Fruit fly (Drosophila melanogaster) whole organism, prepupa: ENCODE measurements around the gene CG31710.
A peak's percentile ranks its signal among the peaks of the same experiment; 100 is the strongest.

Experiments used
- CG11294 ChIP-seq: fragments of 200-800 bp; sonication (Bioruptor generic); IDR thresholded peaks from 2 replicates; pipeline ENCODE4 v1.3.6; 2022; ENCODE audit warnings: missing biosample characterization, missing genetic modification characterization
- CG11762 ChIP-seq: fragments of 200-800 bp; sonication (Bioruptor generic); optimal IDR thresholded peaks from 3 replicates; lab custom pipeline; 2016; ENCODE audit warnings: missing biosample characterization, missing genetic modification characterization; ENCODE audit not compliant: insufficient read depth
- CG16779 ChIP-seq: fragments of 200-800 bp; sonication (Bioruptor generic); optimal IDR thresholded peaks from 3 replicates; lab custom pipeline; 2017; ENCODE audit warnings: missing biosample characterization, mild to moderate bottlenecking, missing genetic modification characterization
- CG3032 ChIP-seq: fragments of 200-800 bp; optimal IDR thresholded peaks from 2 replicates; lab custom pipeline; 2019; ENCODE audit warnings: missing biosample characterization, mild to moderate bottlenecking, missing genetic modification characterization, moderate library complexity
- CG31627 ChIP-seq: fragments of 200-800 bp; sonication (Bioruptor generic); optimal IDR thresholded peaks from 3 replicates; lab custom pipeline; 2016; ENCODE audit warnings: missing biosample characterization, missing genetic modification characterization
- CG32006 ChIP-seq: fragments of 200-800 bp; sonication (Bioruptor generic); optimal IDR thresholded peaks from 3 replicates; lab custom pipeline; 2017; ENCODE audit warnings: missing biosample characterization, mild to moderate bottlenecking, missing genetic modification characterization
- CG6163 ChIP-seq: fragments of 200-800 bp; sonication (Bioruptor generic); IDR thresholded peaks from 3 replicates; pipeline ENCODE4 v1.3.6; 2022; ENCODE audit warnings: missing biosample characterization, missing genetic modification characterization
- CG6276 ChIP-seq: fragments of 200-800 bp; sonication (Bioruptor generic); optimal IDR thresholded peaks from 2 replicates; lab custom pipeline; 2017; ENCODE audit warnings: missing biosample characterization, mild to moderate bottlenecking, missing genetic modification characterization
- CG6792 ChIP-seq: fragments of 200-800 bp; sonication (Bioruptor generic); optimal IDR thresholded peaks from 3 replicates; lab custom pipeline; 2016; ENCODE audit warnings: missing biosample characterization, missing genetic modification characterization
- CG6808 ChIP-seq: fragments of 200-800 bp; sonication (Bioruptor generic); optimal IDR thresholded peaks from 3 replicates; lab custom pipeline; 2017; ENCODE audit warnings: missing biosample characterization, missing genetic modification characterization, mild to moderate bottlenecking, moderate library complexity, missing genetic modification reagents
- CG7368 ChIP-seq: fragments of 200-800 bp; sonication (Bioruptor generic); optimal IDR thresholded peaks from 3 replicates; lab custom pipeline; 2016; ENCODE audit warnings: missing biosample characterization, missing genetic modification characterization
- CG8119 ChIP-seq: fragments of 200-800 bp; sonication (Bioruptor generic); IDR thresholded peaks from 3 replicates; pipeline ENCODE4 v1.3.6; 2022; ENCODE audit warnings: missing biosample characterization, missing genetic modification characterization
- CG8319 ChIP-seq: fragments of 200-800 bp; sonication (Bioruptor generic); optimal IDR thresholded peaks from 3 replicates; lab custom pipeline; 2016; ENCODE audit warnings: missing biosample characterization, missing genetic modification characterization
- CG8632 ChIP-seq: fragments of 200-800 bp; sonication (Bioruptor generic); optimal IDR thresholded peaks from 3 replicates; lab custom pipeline; 2016; ENCODE audit warnings: missing biosample characterization, missing genetic modification characterization
- Eip78C ChIP-seq: fragments of 200-800 bp; sonication (Bioruptor generic); peaks from one replicate; lab custom pipeline; 2016; ENCODE audit warnings: missing biosample characterization, missing genetic modification characterization
- Ets21C ChIP-seq: fragments of 200-800 bp; sonication (Bioruptor generic); optimal IDR thresholded peaks from 3 replicates; lab custom pipeline; 2016; ENCODE audit warnings: missing biosample characterization, missing genetic modification characterization
- Ets96B ChIP-seq: fragments of 200-800 bp; optimal IDR thresholded peaks from 2 replicates; lab custom pipeline; 2019; ENCODE audit warnings: missing biosample characterization, mild to moderate bottlenecking, missing genetic modification characterization, moderate library complexity
- Hr38 ChIP-seq: sonication (Bioruptor generic); optimal IDR thresholded peaks from 2 replicates; lab custom pipeline; 2016; ENCODE audit warnings: missing biosample characterization, missing genetic modification characterization
- Hr39 ChIP-seq: fragments of 200-800 bp; sonication (Bioruptor generic); optimal IDR thresholded peaks from 2 replicates; lab custom pipeline; 2016; ENCODE audit warnings: missing biosample characterization, missing genetic modification characterization
- Hr4 ChIP-seq: fragments of 200-800 bp; sonication (Bioruptor generic); optimal IDR thresholded peaks from 3 replicates; lab custom pipeline; 2016; ENCODE audit warnings: missing biosample characterization, missing genetic modification characterization
- Met ChIP-seq: fragments of 200-800 bp; sonication (Bioruptor generic); optimal IDR thresholded peaks from 3 replicates; lab custom pipeline; 2016; ENCODE audit warnings: missing biosample characterization, missing genetic modification characterization
- OdsH ChIP-seq: fragments of 200-800 bp; sonication (Bioruptor generic); optimal IDR thresholded peaks from 3 replicates; lab custom pipeline; 2016; ENCODE audit warnings: missing biosample characterization, missing genetic modification characterization
- Sox14 ChIP-seq: fragments of 200-800 bp; sonication (Bioruptor generic); optimal IDR thresholded peaks from 3 replicates; lab custom pipeline; 2016; ENCODE audit warnings: missing biosample characterization, missing genetic modification characterization
- Sox15 ChIP-seq: fragments of 200-800 bp; sonication (Bioruptor generic); optimal IDR thresholded peaks from 3 replicates; lab custom pipeline; 2016; ENCODE audit warnings: missing biosample characterization, missing genetic modification characterization
- esn ChIP-seq: fragments of 200-800 bp; sonication (Bioruptor generic); optimal IDR thresholded peaks from 2 replicates; lab custom pipeline; 2016; ENCODE audit warnings: missing biosample characterization, mild to moderate bottlenecking, missing genetic modification characterization, moderate library complexity
- fd59A ChIP-seq: fragments of 200-800 bp; sonication (Bioruptor generic); optimal IDR thresholded peaks from 2 replicates; lab custom pipeline; 2017; ENCODE audit warnings: missing biosample characterization, mild to moderate bottlenecking, missing genetic modification characterization, missing genetic modification reagents
- fkh ChIP-seq: fragments of 200-800 bp; sonication (Bioruptor generic); optimal IDR thresholded peaks from 3 replicates; lab custom pipeline; 2017; ENCODE audit warnings: missing biosample characterization, mild to moderate bottlenecking, missing genetic modification characterization, moderate library complexity
- net ChIP-seq: fragments of 200-800 bp; sonication (Bioruptor generic); optimal IDR thresholded peaks from 3 replicates; lab custom pipeline; 2016; ENCODE audit warnings: missing biosample characterization, missing genetic modification characterization
- salr ChIP-seq, 2 experiments: fragments of 200-800 bp; sonication (Bioruptor generic); optimal IDR thresholded peaks; 3 replicates each; lab custom pipeline; 2016 to 2018; ENCODE audit warnings: missing biosample characterization in 2 of 2, missing genetic modification characterization in 2 of 2, mild to moderate bottlenecking in 1 of 2
- ss ChIP-seq, 2 experiments: fragments of 200-800 bp; sonication (Bioruptor generic); optimal IDR thresholded peaks; 2 replicates in 1 of 2; 3 replicates in 1 of 2; lab custom pipeline; 2017 to 2018; ENCODE audit warnings: mild to moderate bottlenecking in 2 of 2, missing biosample characterization in 2 of 2, missing genetic modification characterization in 2 of 2, moderate library complexity in 1 of 2
- svp ChIP-seq: fragments of 200-800 bp; sonication (Bioruptor generic); peaks from one replicate; lab custom pipeline; 2016; ENCODE audit warnings: missing biosample characterization, missing genetic modification characterization
- vri ChIP-seq: fragments of 200-800 bp; sonication (Bioruptor generic); optimal IDR thresholded peaks from 3 replicates; lab custom pipeline; 2016; ENCODE audit warnings: missing biosample characterization, mild to moderate bottlenecking, missing genetic modification characterization

The CG31710 gene

DNA sequence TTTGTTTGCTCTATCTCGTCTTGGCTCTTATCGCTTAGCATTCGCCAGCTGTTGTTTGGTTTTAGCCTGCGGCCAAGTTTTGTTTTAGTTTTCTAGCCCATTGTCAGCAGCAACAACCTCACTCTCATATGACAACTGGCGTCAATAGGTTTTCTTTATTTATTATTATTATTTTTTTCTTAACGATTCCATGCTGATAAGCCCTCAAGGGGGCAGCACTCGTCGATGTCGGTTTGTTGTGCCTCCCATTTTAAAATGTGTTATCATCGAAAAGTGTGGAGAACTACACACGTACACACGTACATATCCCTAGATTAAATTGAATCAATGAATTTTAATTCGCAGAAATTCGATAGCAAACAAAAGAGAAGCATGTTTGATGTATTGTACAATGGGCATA lies 14.5 kb downstream of the CG31710 start:
- no peak for TF ChIP-seq CG11294 (GFP tag; lab: Robert Waterston, UW)
- TF ChIP-seq Ets21C (GFP tag; lab: Kevin White, UChicago): no peak
- peak; percentile 2 for TF ChIP-seq Eip78C (GFP tag; lab: Kevin White, UChicago)
- TF ChIP-seq CG6276 (GFP tag; lab: Kevin White, UChicago): peak; percentile 1
- no peak for TF ChIP-seq CG3032 (tag; lab: Kevin White, UChicago)
- TF ChIP-seq fkh (GFP tag; lab: Kevin White, UChicago): peak; percentile 20
- TF ChIP-seq, all 60 proteins: peak for 3

DNA sequence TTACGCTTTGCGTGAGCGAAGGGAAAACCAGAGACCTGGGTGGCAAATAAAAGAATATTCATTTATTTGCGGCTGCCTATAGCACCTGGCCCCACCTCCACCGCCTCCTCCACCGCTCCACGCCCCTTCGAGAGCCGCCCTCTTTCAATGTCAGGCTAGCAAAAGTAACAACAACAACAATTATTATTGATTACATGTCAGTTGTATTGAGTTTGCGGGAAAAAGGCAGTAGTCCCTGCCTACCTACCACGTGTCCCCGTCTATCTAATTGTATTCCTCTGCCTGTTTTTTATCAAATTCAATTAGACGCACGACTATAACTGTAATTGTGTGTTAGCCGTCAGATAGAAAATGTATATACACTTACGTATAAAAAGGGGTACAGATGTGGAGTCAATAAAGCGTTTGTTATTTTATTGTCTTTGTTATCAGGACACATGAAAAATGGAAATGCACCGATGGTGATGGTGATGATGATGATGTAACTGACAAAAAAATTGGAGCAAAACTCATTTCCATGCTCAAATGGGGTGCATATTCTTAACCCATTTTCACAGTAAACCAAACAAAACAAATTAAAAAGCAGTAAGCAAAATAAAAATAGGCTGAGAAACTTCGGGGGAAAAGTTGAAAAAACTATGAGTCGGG lies 15.1 kb downstream of the CG31710 start:
- TF ChIP-seq CG6792: no peak
- no peak for TF ChIP-seq CG32006 (GFP tag; lab: Kevin White, UChicago)

DNA sequence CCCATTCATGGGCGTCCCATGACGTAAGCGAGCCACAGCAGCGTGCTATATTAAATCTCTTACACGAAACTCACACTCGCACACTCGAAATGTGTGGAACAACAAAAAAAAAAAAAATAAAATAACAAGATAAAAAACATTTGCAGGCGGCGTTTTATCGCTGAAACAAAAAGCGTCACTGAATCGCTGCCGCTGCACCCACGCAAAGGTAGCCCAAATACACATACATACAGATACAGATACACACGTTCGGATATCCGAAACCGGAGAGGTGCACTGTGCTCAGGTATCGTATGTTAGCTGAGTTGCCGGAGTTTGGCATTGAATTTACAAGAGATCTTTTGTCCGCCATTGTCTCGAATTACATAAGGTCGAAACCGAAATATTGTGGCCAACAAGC lies 19.8 kb downstream of the CG31710 start:
- TF ChIP-seq CG6163 (GFP tag; lab: Robert Waterston, UW) (no peak), esn (no peak), CG11762 (no peak), salr (GFP tag; optimal IDR thresholded peaks at IDR 0.05; lab: Kevin White, UChicago) (no peak), vri (GFP tag; lab: Kevin White, UChicago) (peak; percentile 74)

- no peak for TF ChIP-seq Sox15
- no peak for TF ChIP-seq CG8632 (GFP tag; lab: Kevin White, UChicago)
- TF ChIP-seq CG16779 (tag; lab: Kevin White, UChicago): no peak
- TF ChIP-seq CG31627 (GFP tag; lab: Kevin White, UChicago): no peak
- no peak for TF ChIP-seq Met (GFP tag; lab: Kevin White, UChicago)
Observed at dm6 chr2L:9685184-9685583, 20.6 kb downstream of the CG31710 start.

DNA sequence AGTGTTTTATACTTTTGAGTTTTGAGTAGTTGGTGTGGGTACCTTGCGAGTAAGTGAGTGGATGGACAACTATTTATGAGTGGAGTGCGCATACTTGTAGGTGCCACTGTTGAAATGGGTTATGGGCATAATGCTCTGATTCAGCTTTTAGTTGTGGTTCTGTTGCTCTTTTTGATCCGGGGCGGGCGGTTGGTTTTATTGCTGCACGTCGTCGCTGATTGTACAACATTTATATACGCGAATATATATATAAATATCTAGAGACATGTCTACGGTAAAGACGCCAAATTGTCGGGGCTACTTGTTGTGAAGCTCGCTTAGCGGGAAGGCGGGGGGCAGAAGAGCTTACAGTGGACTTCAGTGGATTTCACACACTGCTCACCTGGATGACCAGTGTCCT lies 21.6 kb downstream of the CG31710 start:
- TF ChIP-seq CG6808 (GFP tag; lab: Kevin White, UChicago) (peak; percentile 23), Eip78C (GFP tag; lab: Kevin White, UChicago) (peak; percentile 66), ss (GFP tag; optimal IDR thresholded peaks at IDR 0.05; lab: Kevin White, UChicago) (peak in 1 of 2 experiments; percentile 32), CG6276 (GFP tag; lab: Kevin White, UChicago) (no peak)

DNA sequence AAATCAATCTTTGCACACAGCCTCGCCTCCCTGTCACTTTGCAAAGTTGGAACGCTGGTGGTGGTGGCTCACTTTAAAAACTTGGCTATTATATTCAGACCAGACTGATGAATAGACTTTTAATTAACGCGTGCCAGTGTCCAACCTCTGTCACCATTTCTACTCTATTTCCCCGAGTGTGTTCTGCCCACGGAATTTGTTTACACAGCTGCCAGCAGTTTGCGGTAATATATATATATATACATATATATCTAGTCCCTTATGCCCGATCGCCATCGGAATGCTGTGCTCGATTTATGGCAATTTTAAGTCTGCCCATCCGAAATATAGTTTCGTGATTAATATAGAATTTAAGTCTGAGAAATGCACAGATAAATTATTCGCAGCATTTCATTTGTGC lies 26.0 kb downstream of the CG31710 start:
- no peak for TF ChIP-seq Hr4
- TF ChIP-seq CG11294 (GFP tag; lab: Robert Waterston, UW): no peak
- TF ChIP-seq CG8632 (GFP tag; lab: Kevin White, UChicago): no peak
- TF ChIP-seq CG8119 (GFP tag; lab: Robert Waterston, UW): no peak
- TF ChIP-seq CG8319 (GFP tag; lab: Kevin White, UChicago): no peak
- no peak for TF ChIP-seq Hr39 (GFP tag; lab: Kevin White, UChicago)
- TF ChIP-seq fd59A (GFP tag; lab: Kevin White, UChicago): no peak
- no peak for TF ChIP-seq CG7368 (GFP tag; lab: Kevin White, UChicago)
- TF ChIP-seq Hr38: no peak
- no peak for TF ChIP-seq net (GFP tag; lab: Kevin White, UChicago)
- TF ChIP-seq Ets96B (tag; lab: Kevin White, UChicago): no peak
- TF ChIP-seq OdsH (GFP tag; lab: Kevin White, UChicago): no peak
- no peak for TF ChIP-seq svp
- TF ChIP-seq Sox14 (GFP tag; lab: Kevin White, UChicago): no peak
- TF ChIP-seq Sox15: no peak
- no peak for TF ChIP-seq Met (GFP tag; lab: Kevin White, UChicago)
